Fruit fly (Drosophila melanogaster): ENCODE data around the gene CG13862.
A peak's percentile ranks its signal among the peaks of the same experiment; 100 is the strongest.

The CG13862 gene

DNA sequence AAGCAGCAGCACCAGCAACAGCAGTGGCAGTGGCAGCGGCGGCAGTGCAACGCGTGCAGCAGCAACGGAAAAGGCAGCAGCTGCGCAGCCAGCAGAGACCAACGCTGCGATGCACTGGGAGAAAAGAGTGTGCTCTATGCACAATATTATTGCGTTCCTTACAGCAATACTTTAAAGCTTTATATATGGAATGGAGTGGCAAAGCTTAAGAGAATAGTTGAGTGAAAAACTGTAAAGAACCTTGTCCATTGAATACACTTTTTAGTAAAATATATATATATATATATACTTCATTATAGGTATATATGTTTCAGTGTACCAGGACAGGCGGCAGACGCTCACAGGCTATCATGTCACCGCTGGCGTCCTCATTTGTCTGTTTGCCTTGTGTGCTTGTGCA lies 7.1 kb upstream of the CG13862 start (continued):
- peak; percentile 33 for TF ChIP-seq topi (GFP tag; optimal IDR thresholded peaks at IDR 0.05)
- TF ChIP-seq achi (GFP tag; optimal IDR thresholded peaks at IDR 0.05), result peak; percentile 72
- TF ChIP-seq CG8319 (GFP tag; optimal IDR thresholded peaks at IDR 0.05), result peak; percentile 21
- peak; percentile 65 for TF ChIP-seq spab (GFP tag; optimal IDR thresholded peaks at IDR 0.05)
- no peak for TF ChIP-seq Sox102F (GFP tag; optimal IDR thresholded peaks at IDR 0.05)
- peak; percentile 38 for TF ChIP-seq Eip75B (GFP tag; optimal IDR thresholded peaks at IDR 0.05)
- TF ChIP-seq Ets21C (GFP tag; optimal IDR thresholded peaks at IDR 0.05), result no peak
- peak; percentile 66 for TF ChIP-seq CG8119 (GFP tag; IDR thresholded peaks at IDR 0.05)
- peak; percentile 66 for TF ChIP-seq acj6 (GFP tag; optimal IDR thresholded peaks at IDR 0.05)
- TF ChIP-seq Eip93F (GFP tag; optimal IDR thresholded peaks at IDR 0.05), result no peak
- no peak for TF ChIP-seq Blimp-1 (GFP tag; optimal IDR thresholded peaks at IDR 0.05)
- TF ChIP-seq CG9139 (GFP tag; optimal IDR thresholded peaks at IDR 0.05), result peak; percentile 66
- peak; percentile 83 for TF ChIP-seq Eip78C (GFP tag)

DNA sequence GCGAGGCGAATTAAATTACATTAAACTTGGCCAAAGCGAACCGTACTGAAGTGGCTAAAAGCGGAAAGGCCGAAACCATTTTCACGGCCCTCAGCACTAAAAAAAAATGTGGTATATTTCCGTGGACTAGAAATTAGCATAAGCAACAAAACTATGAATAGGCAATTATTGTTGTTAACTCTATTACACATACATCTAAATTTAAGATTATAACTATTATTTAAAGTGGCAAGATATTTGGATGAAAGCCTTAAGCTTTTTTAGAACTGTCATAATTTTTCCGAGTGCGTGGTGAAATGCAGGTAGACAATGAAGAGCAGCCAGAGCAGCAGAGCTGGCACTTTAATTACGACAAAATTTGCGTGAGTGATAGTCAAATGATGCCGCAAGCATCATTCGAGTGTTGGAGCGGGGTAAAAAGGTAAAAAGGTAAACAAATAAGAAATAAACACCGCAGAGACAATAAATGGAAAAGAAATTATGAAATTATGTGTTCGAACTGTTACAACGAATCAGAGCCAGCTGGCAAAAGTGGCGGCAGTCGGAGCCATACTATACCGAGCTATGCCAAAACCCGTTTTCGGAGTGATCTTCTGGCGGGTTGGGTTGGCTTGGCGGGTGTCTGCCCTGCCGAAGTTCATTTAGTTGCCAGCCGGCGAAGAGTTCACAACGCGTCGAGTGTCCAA lies 3.0 kb upstream of the CG13862 start, which contains the start of gene CG7080:
Gene CG7080, plus strand, starts transcription at position 636 of the 686 bp plus-strand sequence.
- TF ChIP-seq CG6808 (GFP tag; optimal IDR thresholded peaks at IDR 0.05), result no peak
- peak; percentile 2 for TF ChIP-seq Blimp-1 (GFP tag; optimal IDR thresholded peaks at IDR 0.05)
- TF ChIP-seq Eip93F (GFP tag; optimal IDR thresholded peaks at IDR 0.05), result no peak
- TF ChIP-seq Hr4 (GFP tag; optimal IDR thresholded peaks at IDR 0.05), result no peak
- TF ChIP-seq CG31627 (GFP tag; optimal IDR thresholded peaks at IDR 0.05), result peak; percentile 4
- peak; percentile 36 for TF ChIP-seq Sox102F (GFP tag; optimal IDR thresholded peaks at IDR 0.05)
- no peak for TF ChIP-seq spab (GFP tag; optimal IDR thresholded peaks at IDR 0.05)
- no peak for TF ChIP-seq Ets21C (GFP tag; optimal IDR thresholded peaks at IDR 0.05)
- no peak for TF ChIP-seq CG3032 (tag; optimal IDR thresholded peaks at IDR 0.05)
- no peak for TF ChIP-seq Sox14 (GFP tag; optimal IDR thresholded peaks at IDR 0.05)
- no peak for TF ChIP-seq fd85E (GFP tag; optimal IDR thresholded peaks at IDR 0.05)
- TF ChIP-seq Eip78C (GFP tag), result peak; percentile 80
- TF ChIP-seq CG11902 (GFP tag; optimal IDR thresholded peaks at IDR 0.05), result no peak
- TF ChIP-seq fkh (GFP tag; optimal IDR thresholded peaks at IDR 0.05), result no peak
- no peak for TF ChIP-seq CG6854 (GFP tag; optimal IDR thresholded peaks at IDR 0.05)
- peak; percentile 53 for TF ChIP-seq Met (GFP tag; optimal IDR thresholded peaks at IDR 0.05)
- TF ChIP-seq CG8632 (GFP tag; optimal IDR thresholded peaks at IDR 0.05), result peak; percentile 36
- TF ChIP-seq CG34406 (GFP tag; optimal IDR thresholded peaks at IDR 0.05), result peak; percentile 43
- TF ChIP-seq topi (GFP tag; optimal IDR thresholded peaks at IDR 0.05), result peak; percentile 40
- TF ChIP-seq Eip75B (GFP tag; optimal IDR thresholded peaks at IDR 0.05), result peak; percentile 6
- TF ChIP-seq CG7368 (GFP tag; optimal IDR thresholded peaks at IDR 0.05), result no peak
- TF ChIP-seq CG1621 (tag; optimal IDR thresholded peaks at IDR 0.05), result no peak
- TF ChIP-seq CG4318 (GFP tag; optimal IDR thresholded peaks at IDR 0.05), result no peak
- no peak for TF ChIP-seq salr (GFP tag; optimal IDR thresholded peaks at IDR 0.05)
- no peak for TF ChIP-seq fd59A (GFP tag; optimal IDR thresholded peaks at IDR 0.05)
- no peak for TF ChIP-seq CG6276 (GFP tag; optimal IDR thresholded peaks at IDR 0.05)
- no peak for TF ChIP-seq CG10631 (GFP tag; optimal IDR thresholded peaks at IDR 0.05)
- TF ChIP-seq CG8319 (GFP tag; optimal IDR thresholded peaks at IDR 0.05), result no peak
- TF ChIP-seq lz (GFP tag; optimal IDR thresholded peaks at IDR 0.05), result no peak
- TF ChIP-seq CG10669 (GFP tag; optimal IDR thresholded peaks at IDR 0.05), result peak; percentile 1
- peak; percentile 17 for TF ChIP-seq OdsH (GFP tag; optimal IDR thresholded peaks at IDR 0.05)
- TF ChIP-seq cyc (GFP tag; optimal IDR thresholded peaks at IDR 0.05), result peak; percentile 9
- no peak for TF ChIP-seq dsx (GFP tag; optimal IDR thresholded peaks at IDR 0.05; ENCODE audit: poor library complexity, severe bottlenecking)
- peak; percentile 7 for TF ChIP-seq net (GFP tag; optimal IDR thresholded peaks at IDR 0.05)
- no peak for TF ChIP-seq CG9139 (GFP tag; optimal IDR thresholded peaks at IDR 0.05)
- no peak for TF ChIP-seq Sox15 (GFP tag; optimal IDR thresholded peaks at IDR 0.05)
- TF ChIP-seq CG8119 (GFP tag; IDR thresholded peaks at IDR 0.05), result no peak
- no peak for TF ChIP-seq CG15336 (GFP tag; IDR thresholded peaks at IDR 0.05)
- no peak for TF ChIP-seq Lpt (GFP tag; optimal IDR thresholded peaks at IDR 0.05)
- TF ChIP-seq Ets96B (tag; optimal IDR thresholded peaks at IDR 0.05), result no peak
- TF ChIP-seq eg (GFP tag; IDR thresholded peaks at IDR 0.05), result no peak
- peak; percentile 20 for TF ChIP-seq CG32006 (GFP tag; optimal IDR thresholded peaks at IDR 0.05)
- peak; percentile 11 for TF ChIP-seq acj6 (GFP tag; optimal IDR thresholded peaks at IDR 0.05)
- peak; percentile 31 for TF ChIP-seq CG3919 (GFP tag; optimal IDR thresholded peaks at IDR 0.05)
- peak; percentile 38 for TF ChIP-seq CG6792 (GFP tag; optimal IDR thresholded peaks at IDR 0.05)
- TF ChIP-seq Smox (GFP tag; optimal IDR thresholded peaks at IDR 0.05), result peak; percentile 23

All from whole organism, prepupa.